Fruit fly (Drosophila melanogaster): ENCODE measurements around the gene Srrm1.

dm6 chr3L:13050675-13051202 lies 14.1 kb downstream of the Srrm1 start:
- TF ChIP-seq insv (optimal IDR thresholded peaks at IDR 0.05) (no peak), psq (optimal IDR thresholded peaks at IDR 0.05) (no peak), Sin3A (optimal IDR thresholded peaks at IDR 0.05) (no peak), h (optimal IDR thresholded peaks at IDR 0.05) (no peak)

All from Kc167 (cell line).